Worm (Caenorhabditis elegans) whole organism, L4/young adult: ENCODE data around the gene Y75B8A.28.

ENCODE experiments used
- W03F9.2 ChIP-seq: fragments of 150-350 bp; optimal IDR thresholded peaks from 2 replicates; lab custom pipeline; 2014; ENCODE audit warnings: missing biosample characterization, missing genetic modification characterization
- dao-5 ChIP-seq: sonication (generic microtip); optimal IDR thresholded peaks from 2 replicates; lab custom pipeline; 2016; ENCODE audit warnings: missing genotype, missing genetic modification characterization, moderate library complexity, missing compliant biosample characterization
- him-1 ChIP-seq: sonication (generic microtip); optimal IDR thresholded peaks from 2 replicates; lab custom pipeline; 2016; ENCODE audit warnings: missing genotype, missing genetic modification reagents, missing genetic modification characterization, missing compliant biosample characterization

DNA sequence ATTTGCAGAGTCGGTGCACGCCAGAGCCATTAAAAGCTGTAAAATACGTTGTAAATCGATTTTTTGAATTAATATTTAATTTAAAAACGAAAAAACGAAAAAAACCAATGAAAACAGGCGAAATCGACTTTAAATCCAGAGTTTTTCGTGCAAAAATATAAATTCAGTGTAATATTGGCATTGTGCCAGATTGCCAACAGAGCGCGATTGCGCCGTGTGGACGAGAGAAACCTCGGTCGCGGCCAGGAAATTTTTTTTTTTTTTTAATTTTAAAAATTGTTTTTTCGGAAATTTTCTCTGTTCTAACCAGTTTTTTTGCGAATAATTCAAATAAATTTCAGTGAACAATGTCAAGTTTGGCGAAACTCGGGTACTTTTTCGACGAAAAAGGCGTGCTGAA lies 32.4 kb downstream of the Y75B8A.28 start, which contains the start of the genes pph-4.1 and Y75B8A.31:
- peak; percentile 58 for TF ChIP-seq him-1 (tag; lab: Kevin White, UChicago)
- peak; percentile 94 for TF ChIP-seq W03F9.2 (tag; lab: Kevin White, UChicago)
- TF ChIP-seq dao-5 (tag; lab: Kevin White, UChicago) = no peak
